Worm (Caenorhabditis elegans): ENCODE measurements around the gene abu-13.

Gene abu-13

DNA sequence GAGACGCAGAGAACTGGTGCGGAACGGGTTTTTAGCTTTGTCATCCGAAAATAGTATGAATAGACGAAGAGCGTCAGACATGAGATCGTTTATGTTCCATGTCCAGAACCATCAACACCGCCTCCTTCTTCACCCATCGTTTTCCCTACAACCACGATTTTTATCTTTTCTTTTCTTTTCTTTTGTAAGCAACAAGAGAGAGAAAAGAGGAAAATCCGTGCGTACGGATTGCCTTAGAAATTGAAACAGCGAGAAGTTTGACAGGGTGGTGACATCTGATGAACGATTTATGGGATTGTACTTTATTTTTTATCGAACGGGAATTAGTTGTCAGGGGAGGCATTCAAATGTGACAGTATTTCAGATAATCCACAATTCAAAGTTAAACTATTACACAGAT lies at the start of gene abu-13:
TSS of gene abu-13 (minus strand) at position 152 of the 400 bp plus-strand sequence.
- TF ChIP-seq ces-1 (GFP tag; optimal IDR thresholded peaks at IDR 0.05) (no peak), rnt-1 (tag; optimal IDR thresholded peaks at IDR 0.05) (no peak), F16B12.6 (tag; optimal IDR thresholded peaks at IDR 0.05) (no peak), isw-1 (GFP tag; IDR thresholded peaks at IDR 0.05) (no peak), nhr-71 (tag; optimal IDR thresholded peaks at IDR 0.05) (no peak), skn-1 (tag; optimal IDR thresholded peaks at IDR 0.05) (no peak), snpc-4 (tag; optimal IDR thresholded peaks at IDR 0.05) (no peak), nhr-84 (tag; optimal IDR thresholded peaks at IDR 0.05) (no peak), mab-9 (GFP tag; IDR thresholded peaks at IDR 0.05) (no peak), nhr-85 (tag) (peak; percentile 19), unc-130 (tag; optimal IDR thresholded peaks at IDR 0.05) (no peak), tbx-2 (tag; optimal IDR thresholded peaks at IDR 0.05) (no peak), efl-1 (optimal IDR thresholded peaks at IDR 0.05) (no peak), efl-1 (GFP tag; optimal IDR thresholded peaks at IDR 0.05 in 1 of 2) (peak in 1 of 2 experiments; percentile 21), vab-15 (tag; optimal IDR thresholded peaks at IDR 0.05) (no peak), mef-2 (tag; optimal IDR thresholded peaks at IDR 0.05) (no peak), blmp-1 (tag; optimal IDR thresholded peaks at IDR 0.05) (peak; percentile 93), fkh-4 (tag; optimal IDR thresholded peaks at IDR 0.05; ENCODE audit: borderline replicate concordance) (no peak)

DNA sequence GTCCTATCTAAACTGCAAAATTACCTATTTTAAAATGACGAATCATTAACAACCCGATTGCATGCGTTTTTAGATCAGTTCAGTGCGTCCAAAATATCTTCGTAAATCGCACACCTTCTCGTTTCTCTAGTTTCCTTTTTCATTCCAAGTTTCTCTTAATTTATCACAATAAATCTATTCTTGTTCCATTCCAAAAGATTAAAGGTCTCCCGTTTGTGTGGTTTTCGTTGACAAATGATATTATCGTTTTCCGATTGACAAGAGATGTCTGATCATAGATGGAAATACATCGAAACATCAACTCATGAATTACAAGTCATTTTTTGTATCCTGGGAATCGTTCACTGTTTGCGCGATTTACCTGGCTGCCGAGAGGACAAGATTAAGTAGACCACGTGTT lies 47.5 kb upstream of the abu-13 start:
- peak; percentile 18 for TF ChIP-seq tbx-2 (tag; optimal IDR thresholded peaks at IDR 0.05)
- no peak for TF ChIP-seq elt-2 (tag; optimal IDR thresholded peaks at IDR 0.05)
- TF ChIP-seq nhr-19 (GFP tag; conservative IDR thresholded peaks at IDR 0.05), result peak; percentile 26; the same call in 1 of the 2 replicates
- peak; percentile 21 for TF ChIP-seq nhr-20 (tag; optimal IDR thresholded peaks at IDR 0.05)
- TF ChIP-seq nhr-237 (tag; optimal IDR thresholded peaks at IDR 0.05), result no peak
- TF ChIP-seq lsy-2 (tag; optimal IDR thresholded peaks at IDR 0.05), result peak in 1 of 2 experiments; percentile 23
- TF ChIP-seq nhr-71 (tag; optimal IDR thresholded peaks at IDR 0.05), result peak; percentile 19
- peak; percentile 81 for TF ChIP-seq blmp-1 (tag; optimal IDR thresholded peaks at IDR 0.05)
- TF ChIP-seq sup-37 (GFP tag; optimal IDR thresholded peaks at IDR 0.05), result no peak
- TF ChIP-seq lin-14 (GFP tag; optimal IDR thresholded peaks at IDR 0.05), result peak; percentile 47
- peak in 3 of 6 experiments; percentile 34 to 45 (median 35) for TF ChIP-seq elt-3 (tag; optimal IDR thresholded peaks at IDR 0.05)
- peak; percentile 11 for TF ChIP-seq snu-23 (GFP tag; optimal IDR thresholded peaks at IDR 0.05)
- TF ChIP-seq nhr-85 (tag), result peak; percentile 25

DNA sequence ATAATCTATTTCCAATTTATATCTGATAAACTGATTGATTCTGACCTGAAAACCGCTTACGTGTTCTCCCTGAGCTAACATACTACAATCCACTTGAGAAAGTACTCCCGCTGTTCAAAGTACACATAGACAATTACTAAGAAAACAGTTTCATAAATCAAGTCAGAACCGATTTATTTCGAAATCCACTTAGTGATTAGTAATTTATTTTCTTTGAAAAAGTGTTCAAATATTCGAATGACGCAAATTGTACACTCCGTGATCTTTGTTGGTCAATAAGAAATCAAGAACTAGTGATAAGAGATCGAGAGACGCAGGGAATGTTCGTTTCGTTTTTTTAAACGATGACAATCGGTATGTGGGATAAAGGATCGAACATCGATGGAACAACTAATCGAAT lies 46.8 kb upstream of the abu-13 start:
- TF ChIP-seq alr-1 (tag; optimal IDR thresholded peaks at IDR 0.05; ENCODE audit: borderline replicate concordance) (no peak), ceh-82 (tag; optimal IDR thresholded peaks at IDR 0.05) (no peak), hlh-17 (GFP tag; optimal IDR thresholded peaks at IDR 0.05; ENCODE audit: borderline replicate concordance) (no peak), efl-1 (optimal IDR thresholded peaks at IDR 0.05) (no peak), efl-1 (GFP tag; optimal IDR thresholded peaks at IDR 0.05 in 1 of 2) (peak in 1 of 2 experiments; percentile 21), nhr-12 (tag; optimal IDR thresholded peaks at IDR 0.05) (no peak), fkh-10 (GFP tag; optimal IDR thresholded peaks at IDR 0.05) (no peak), aha-1 (tag; optimal IDR thresholded peaks at IDR 0.05) (no peak), sup-37 (GFP tag; optimal IDR thresholded peaks at IDR 0.05) (no peak)

DNA sequence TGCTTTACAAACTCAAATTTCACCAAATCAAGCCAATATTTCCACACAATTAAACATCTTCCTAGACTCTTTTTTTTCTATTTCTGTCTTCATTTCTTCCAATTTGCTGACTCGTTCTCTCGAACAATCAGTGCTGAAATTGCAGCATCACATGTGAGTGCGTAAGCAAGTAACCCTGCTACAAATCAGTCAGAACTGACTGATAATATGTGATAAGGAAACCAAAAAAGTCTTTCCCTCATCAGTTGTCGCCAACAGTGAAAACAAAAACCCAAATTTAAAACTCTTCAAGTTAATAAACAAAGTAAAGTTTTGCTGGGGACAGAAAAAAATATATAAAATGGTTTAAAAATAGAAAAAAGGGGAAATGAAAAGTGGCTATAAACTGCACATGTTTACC lies 45.8 kb upstream of the abu-13 start:
- TF ChIP-seq lin-35 (GFP tag; optimal IDR thresholded peaks at IDR 0.05) (peak in 1 of 2 experiments; percentile 38), elt-2 (tag; optimal IDR thresholded peaks at IDR 0.05) (peak; percentile 59), hlh-17 (GFP tag; optimal IDR thresholded peaks at IDR 0.05; ENCODE audit: borderline replicate concordance) (no peak), vab-15 (tag; optimal IDR thresholded peaks at IDR 0.05) (no peak), nhr-20 (tag; optimal IDR thresholded peaks at IDR 0.05) (peak; percentile 9), snpc-4 (tag; optimal IDR thresholded peaks at IDR 0.05) (no peak), unc-130 (tag; optimal IDR thresholded peaks at IDR 0.05) (no peak), nhr-11 (tag; optimal IDR thresholded peaks at IDR 0.05) (no peak), irx-1 (tag; optimal IDR thresholded peaks at IDR 0.05) (no peak), unc-62 (GFP tag; optimal IDR thresholded peaks at IDR 0.05) (no peak)

Measured in whole organism, L1 larva.